Fruit fly (Drosophila melanogaster) whole organism, embryonic: ENCODE results near the gene Pif1A.

ENCODE experiments used
- Ada2b ChIP-seq: fragments of 200-800 bp; sonication (Bioruptor generic); IDR thresholded peaks from 2 replicates; pipeline ENCODE4 v1.3.6; 2022; ENCODE audit warnings: missing biosample characterization, missing genetic modification characterization
- Atf3 ChIP-seq: fragments of 200-800 bp; sonication (Bioruptor generic); optimal IDR thresholded peaks from 3 replicates; lab custom pipeline; 2016; ENCODE audit warnings: missing biosample characterization, missing genetic modification characterization
- Bteb2 ChIP-seq: fragments of 200-800 bp; sonication (Bioruptor generic); optimal IDR thresholded peaks from 2 replicates; lab custom pipeline; 2016; ENCODE audit warnings: missing biosample characterization, missing genetic modification characterization
- CG11247 ChIP-seq: fragments of 200-800 bp; sonication (Bioruptor generic); IDR thresholded peaks from 2 replicates; pipeline ENCODE4 v1.3.6; 2022; ENCODE audit warnings: missing biosample characterization, missing genetic modification characterization
- CG12942 ChIP-seq: fragments of 200-800 bp; sonication (Bioruptor generic); optimal IDR thresholded peaks from 3 replicates; lab custom pipeline; 2016; ENCODE audit warnings: missing biosample characterization, missing genetic modification characterization
- CG14014 ChIP-seq: fragments of 200-800 bp; sonication (Bioruptor generic); IDR thresholded peaks from 2 replicates; pipeline ENCODE4 v1.3.6; 2022; ENCODE audit warnings: missing biosample characterization, missing genetic modification characterization
- CG1647 ChIP-seq: fragments of 200-800 bp; sonication (Bioruptor generic); optimal IDR thresholded peaks from 3 replicates; lab custom pipeline; 2016; ENCODE audit warnings: missing biosample characterization, missing genetic modification characterization
- CG17568 ChIP-seq: fragments of 200-800 bp; sonication (Bioruptor generic); optimal IDR thresholded peaks from 2 replicates; lab custom pipeline; 2018; ENCODE audit warnings: missing biosample characterization, mild to moderate bottlenecking, missing genetic modification characterization, moderate library complexity
- CG18262 ChIP-seq: fragments of 200-800 bp; optimal IDR thresholded peaks from 3 replicates; lab custom pipeline; 2019; ENCODE audit warnings: missing biosample characterization, mild to moderate bottlenecking, missing genetic modification characterization, moderate library complexity
- CG18476 ChIP-seq: fragments of 200-800 bp; sonication (Bioruptor generic); optimal IDR thresholded peaks from 2 replicates; lab custom pipeline; 2016; ENCODE audit warnings: missing biosample characterization, mild to moderate bottlenecking, missing genetic modification characterization
- CG2678 ChIP-seq: fragments of 200-800 bp; sonication (Bioruptor generic); optimal IDR thresholded peaks from 3 replicates; lab custom pipeline; 2019; ENCODE audit warnings: missing biosample characterization, mild to moderate bottlenecking, missing genetic modification characterization, moderate library complexity
- CG31388 ChIP-seq: fragments of 200-800 bp; sonication (Bioruptor generic); optimal IDR thresholded peaks from 2 replicates; lab custom pipeline; 2016; ENCODE audit warnings: missing biosample characterization, missing genetic modification characterization
- CG33557 ChIP-seq: fragments of 200-800 bp; sonication (Bioruptor generic); optimal IDR thresholded peaks from 2 replicates; lab custom pipeline; 2019; ENCODE audit warnings: missing biosample characterization, mild to moderate bottlenecking, missing genetic modification characterization, moderate library complexity
- CG6175 ChIP-seq: fragments of 200-800 bp; sonication (Bioruptor generic); IDR thresholded peaks from 3 replicates; pipeline ENCODE4 v1.3.6; 2022; ENCODE audit warnings: missing biosample characterization, missing genetic modification characterization
- CG6654 ChIP-seq: fragments of 200-800 bp; sonication (Bioruptor generic); optimal IDR thresholded peaks from 2 replicates; lab custom pipeline; 2017; ENCODE audit warnings: missing biosample characterization, mild to moderate bottlenecking, missing genetic modification characterization
- CG6689 ChIP-seq: fragments of 200-800 bp; sonication (Bioruptor generic); IDR thresholded peaks from 2 replicates; pipeline ENCODE4 v1.3.6; 2022; ENCODE audit warnings: missing biosample characterization, missing genetic modification characterization
- CG6765 ChIP-seq: fragments of 200-800 bp; sonication (Bioruptor generic); optimal IDR thresholded peaks from 3 replicates; lab custom pipeline; 2017; ENCODE audit warnings: missing biosample characterization, mild to moderate bottlenecking, missing genetic modification characterization
- CG7987 ChIP-seq: fragments of 200-800 bp; sonication (Bioruptor generic); optimal IDR thresholded peaks from 2 replicates; lab custom pipeline; 2018; ENCODE audit warnings: missing biosample characterization, mild to moderate bottlenecking, missing genetic modification characterization, moderate library complexity
- CG8359 ChIP-seq: fragments of 200-800 bp; sonication (Bioruptor generic); optimal IDR thresholded peaks from 2 replicates; lab custom pipeline; 2017; ENCODE audit warnings: missing biosample characterization, mild to moderate bottlenecking, missing genetic modification characterization, borderline replicate concordance
- CG8765 ChIP-seq: fragments of 200-800 bp; sonication (Bioruptor generic); IDR thresholded peaks from 2 replicates; pipeline ENCODE4 v1.3.6; 2022; ENCODE audit warnings: missing biosample characterization, missing genetic modification characterization
- CG8924 ChIP-seq: fragments of 200-800 bp; optimal IDR thresholded peaks from 3 replicates; lab custom pipeline; 2019; ENCODE audit warnings: missing biosample characterization, mild to moderate bottlenecking, missing genetic modification characterization, moderate library complexity
- CG9797 ChIP-seq: fragments of 200-800 bp; sonication (Bioruptor generic); optimal IDR thresholded peaks from 3 replicates; lab custom pipeline; 2018; ENCODE audit warnings: missing biosample characterization, mild to moderate bottlenecking, missing genetic modification characterization
- CG9876 ChIP-seq: fragments of 200-800 bp; sonication (Bioruptor generic); optimal IDR thresholded peaks from 2 replicates; lab custom pipeline; 2016; ENCODE audit warnings: missing biosample characterization, missing genetic modification characterization
- CG9932 ChIP-seq: fragments of 200-800 bp; sonication (Bioruptor generic); IDR thresholded peaks from 2 replicates; pipeline ENCODE4 v1.3.6; 2022; ENCODE audit warnings: missing biosample characterization, missing genetic modification characterization
- Camta ChIP-seq: fragments of 200-800 bp; sonication (Bioruptor generic); optimal IDR thresholded peaks from 2 replicates; lab custom pipeline; 2016; ENCODE audit warnings: missing biosample characterization, missing genetic modification characterization
- HLHmδ ChIP-seq: fragments of 200-800 bp; sonication (Bioruptor generic); optimal IDR thresholded peaks from 2 replicates; lab custom pipeline; 2018; ENCODE audit warnings: missing biosample characterization, mild to moderate bottlenecking, missing genetic modification characterization, moderate library complexity
- Lpt ChIP-seq: fragments of >200 bp; optimal IDR thresholded peaks from 2 replicates; lab custom pipeline; 2018; ENCODE audit warnings: missing biosample characterization, missing genetic modification characterization
- Mrtf ChIP-seq: fragments of 200-800 bp; sonication (Bioruptor generic); IDR thresholded peaks from 3 replicates; pipeline ENCODE4 v1.3.6; 2022; ENCODE audit warnings: missing biosample characterization, missing genetic modification characterization
- Oaz ChIP-seq: fragments of 200-800 bp; sonication (Bioruptor generic); IDR thresholded peaks from 2 replicates; pipeline ENCODE4 v1.3.6; 2022; ENCODE audit warnings: missing biosample characterization, missing genetic modification characterization
- Stat92E ChIP-seq, 3 experiments: fragments of >200 bp in 2 of 3; fragments of 200-800 bp in 1 of 3; sonication (Bioruptor generic) in 1 of 3; optimal IDR thresholded peaks; 2 replicates each; lab custom pipeline; 2017 to 2019; ENCODE audit warnings: missing biosample characterization in 3 of 3, missing genetic modification characterization in 3 of 3, mild to moderate bottlenecking in 1 of 3, moderate library complexity in 1 of 3
- TFAM ChIP-seq: fragments of 200-800 bp; sonication (Bioruptor generic); optimal IDR thresholded peaks from 2 replicates; lab custom pipeline; 2017; ENCODE audit warnings: missing biosample characterization, missing genetic modification characterization, inconsistent platforms
- Taf1 ChIP-seq: fragments of 200-800 bp; sonication (Bioruptor generic); IDR thresholded peaks from 2 replicates; pipeline ENCODE4 v1.3.6; 2022; ENCODE audit warnings: missing biosample characterization, missing genetic modification characterization
- Xbp1 ChIP-seq: fragments of 200-800 bp; sonication (Bioruptor generic); optimal IDR thresholded peaks from 3 replicates; lab custom pipeline; 2016; ENCODE audit warnings: missing biosample characterization, mild to moderate bottlenecking, missing genetic modification characterization
- ab ChIP-seq: fragments of 200-800 bp; sonication (Bioruptor generic); optimal IDR thresholded peaks from 2 replicates; lab custom pipeline; 2016; ENCODE audit warnings: missing biosample characterization, missing genetic modification characterization
- ap ChIP-seq: fragments of 200-800 bp; sonication (Bioruptor generic); IDR thresholded peaks from 2 replicates; pipeline ENCODE4 v1.3.6; 2022; ENCODE audit warnings: missing biosample characterization, missing genetic modification characterization
- bcd ChIP-seq: fragments of 200-800 bp; sonication (Bioruptor generic); optimal IDR thresholded peaks from 2 replicates; lab custom pipeline; 2017; ENCODE audit warnings: missing biosample characterization, mild to moderate bottlenecking, missing genetic modification characterization
- bigmax ChIP-seq: fragments of 200-800 bp; sonication (Bioruptor generic); optimal IDR thresholded peaks from 2 replicates; lab custom pipeline; 2018; ENCODE audit warnings: missing biosample characterization, mild to moderate bottlenecking, missing genetic modification characterization
- crol ChIP-seq: fragments of 200-800 bp; sonication (Bioruptor generic); IDR thresholded peaks from 2 replicates; pipeline ENCODE4 v1.3.6; 2022; ENCODE audit warnings: missing biosample characterization, missing genetic modification characterization
- disco-r ChIP-seq: fragments of 200-800 bp; sonication (Bioruptor generic); optimal IDR thresholded peaks from 2 replicates; lab custom pipeline; 2016; ENCODE audit warnings: missing biosample characterization, missing genetic modification characterization
- dm ChIP-seq: fragments of 200-800 bp; sonication (Bioruptor generic); optimal IDR thresholded peaks from 3 replicates; lab custom pipeline; 2016; ENCODE audit warnings: missing biosample characterization, missing genetic modification characterization
- dpn ChIP-seq, 2 experiments: fragments of 200-800 bp; sonication (Bioruptor generic); optimal IDR thresholded peaks; 3 replicates each; lab custom pipeline; 2016; ENCODE audit warnings: missing biosample characterization in 2 of 2, missing genetic modification characterization in 2 of 2
- eyg ChIP-seq: fragments of 200-800 bp; sonication (Bioruptor generic); optimal IDR thresholded peaks from 3 replicates; lab custom pipeline; 2016; ENCODE audit warnings: missing biosample characterization, missing genetic modification characterization
- fd64A ChIP-seq: fragments of 200-800 bp; sonication (Bioruptor generic); optimal IDR thresholded peaks from 3 replicates; lab custom pipeline; 2018; ENCODE audit warnings: missing biosample characterization, mild to moderate bottlenecking, missing genetic modification characterization
- fd96Cb ChIP-seq: fragments of 200-800 bp; sonication (Bioruptor generic); optimal IDR thresholded peaks from 2 replicates; lab custom pipeline; 2018; ENCODE audit warnings: missing biosample characterization, mild to moderate bottlenecking, missing genetic modification characterization, moderate library complexity
- hb ChIP-seq: fragments of 200-800 bp; sonication (Bioruptor generic); IDR thresholded peaks from 3 replicates; pipeline ENCODE4 v1.3.6; 2022; ENCODE audit warnings: missing biosample characterization, missing genetic modification characterization; ENCODE audit not compliant: partially characterized antibody
- hkb ChIP-seq, 2 experiments: fragments of 200-800 bp in 1 of 2; fragments of >200 bp in 1 of 2; sonication (Bioruptor generic) in 1 of 2; IDR thresholded peaks in 1 of 2; optimal IDR thresholded peaks in 1 of 2; 2 replicates each; pipeline versions ENCODE4 v1.3.6 to Lab custom; 2017 to 2022; ENCODE audit warnings: missing biosample characterization in 1 of 2, missing genetic modification characterization in 1 of 2
- pho ChIP-seq: fragments of 200-800 bp; sonication (Bioruptor generic); optimal IDR thresholded peaks from 2 replicates; lab custom pipeline; 2016; ENCODE audit warnings: missing biosample characterization, missing genetic modification characterization
- rib ChIP-seq: fragments of 200-800 bp; sonication (Bioruptor generic); IDR thresholded peaks from 2 replicates; pipeline ENCODE4 v1.3.6; 2022; ENCODE audit warnings: missing biosample characterization, missing genetic modification characterization
- sens-2 ChIP-seq: fragments of 200-800 bp; sonication (Bioruptor generic); IDR thresholded peaks from 2 replicates; pipeline ENCODE4 v1.3.6; 2022; ENCODE audit warnings: missing biosample characterization, missing genetic modification characterization
- sqz ChIP-seq: fragments of 200-800 bp; sonication (Bioruptor generic); optimal IDR thresholded peaks from 3 replicates; lab custom pipeline; 2018; ENCODE audit warnings: missing biosample characterization, mild to moderate bottlenecking, missing genetic modification characterization
- trem ChIP-seq: fragments of 200-800 bp; optimal IDR thresholded peaks from 3 replicates; lab custom pipeline; 2019; ENCODE audit warnings: missing biosample characterization, mild to moderate bottlenecking, missing genetic modification characterization, moderate library complexity

The Pif1A gene

DNA sequence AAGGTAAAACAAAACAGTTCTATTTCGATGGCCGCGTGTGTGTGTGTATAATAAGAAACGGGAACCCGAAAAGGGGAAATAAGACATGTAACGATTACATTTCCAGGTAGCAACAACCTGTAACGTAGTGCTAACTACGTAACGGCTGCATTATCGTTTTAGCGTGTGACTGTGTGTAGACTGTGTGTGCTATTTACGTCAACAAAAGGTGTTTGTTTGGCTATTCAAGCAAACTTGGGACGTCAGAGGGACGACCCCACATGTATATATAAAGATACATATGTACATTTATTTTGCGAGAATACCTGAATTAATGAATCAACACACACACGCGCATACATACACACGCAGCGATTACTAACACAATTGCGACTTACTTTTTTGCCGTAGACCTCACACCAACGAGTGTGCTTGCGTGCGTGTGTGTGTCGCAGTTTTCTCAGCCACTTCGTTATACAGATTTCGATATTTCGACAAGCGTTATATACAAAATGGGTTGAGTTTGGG, 18.6 kb upstream of the Pif1A start (continued):
- peak; percentile 51 for TF ChIP-seq fd64A (GFP tag; lab: Kevin White, UChicago)
- TF ChIP-seq dm: no peak
- TF ChIP-seq CG6654 (GFP tag; lab: Kevin White, UChicago): no peak
- TF ChIP-seq CG14014: peak; percentile 63; the same call in 1 of the 2 replicates
- TF ChIP-seq Stat92E (GFP tag; optimal IDR thresholded peaks at IDR 0.05; lab: Kevin White, UChicago): no peak
- TF ChIP-seq ap (GFP tag; lab: Robert Waterston, UW): no peak
- no peak for TF ChIP-seq hkb (optimal IDR thresholded peaks at IDR 0.05; lab: Kevin White, UChicago)
- peak; percentile 41; the same call in 1 of the 2 replicates for TF ChIP-seq hkb (GFP tag; IDR thresholded peaks at IDR 0.05; lab: Robert Waterston, UW)
- no peak for TF ChIP-seq Mrtf (GFP tag; lab: Robert Waterston, UW)
- no peak for TF ChIP-seq Lpt
- TF ChIP-seq hb (GFP tag; lab: Robert Waterston, UW): no peak
- peak; percentile 37; the same call in 1 of the 3 replicates for TF ChIP-seq CG6175
- TF ChIP-seq CG9932 (GFP tag; lab: Robert Waterston, UW): peak; percentile 32; the same call in 1 of the 2 replicates
- TF ChIP-seq rib (GFP tag; lab: Robert Waterston, UW): peak; percentile 77
- no peak for TF ChIP-seq HLHmδ (GFP tag; lab: Kevin White, UChicago)
- TF ChIP-seq CG8359 (GFP tag; lab: Kevin White, UChicago): peak; percentile 47
- no peak for TF ChIP-seq TFAM
- TF ChIP-seq sens-2: no peak
- no peak for TF ChIP-seq CG11247 (GFP tag; lab: Robert Waterston, UW)
- TF ChIP-seq ab (GFP tag; lab: Kevin White, UChicago): no peak
- no peak for TF ChIP-seq Ada2b (GFP tag; lab: Robert Waterston, UW)
- TF ChIP-seq eyg (GFP tag; lab: Kevin White, UChicago): no peak
- TF ChIP-seq CG6765: peak; percentile 49
- TF ChIP-seq CG8924: no peak
- no peak for TF ChIP-seq CG17568 (GFP tag; lab: Kevin White, UChicago)
- no peak for TF ChIP-seq CG9797 (GFP tag; lab: Kevin White, UChicago)
- TF ChIP-seq CG2678 (tag; lab: Kevin White, UChicago): peak; percentile 42
- TF ChIP-seq CG33557: no peak
- no peak for TF ChIP-seq CG18262
- no peak for TF ChIP-seq Xbp1 (GFP tag; lab: Kevin White, UChicago)
- TF ChIP-seq fd96Cb: no peak
- no peak for TF ChIP-seq CG8765
- TF ChIP-seq sqz (GFP tag; lab: Kevin White, UChicago): peak; percentile 55
- no peak for TF ChIP-seq CG6689 (GFP tag; lab: Robert Waterston, UW)
- TF ChIP-seq trem (tag; lab: Kevin White, UChicago): no peak
- TF ChIP-seq CG1647 (GFP tag; lab: Kevin White, UChicago): peak; percentile 54
- TF ChIP-seq Camta: no peak
- TF ChIP-seq bigmax (GFP tag; lab: Kevin White, UChicago): no peak
- peak; percentile 19 for TF ChIP-seq CG18476 (GFP tag; lab: Kevin White, UChicago)
- TF ChIP-seq CG12942: no peak
- TF ChIP-seq CG7987 (GFP tag; lab: Kevin White, UChicago): peak; percentile 8
- TF ChIP-seq pho (GFP tag; lab: Kevin White, UChicago): no peak
- TF ChIP-seq Bteb2 (GFP tag; lab: Kevin White, UChicago): no peak
- TF ChIP-seq bcd: peak; percentile 16
- no peak for TF ChIP-seq CG9876 (GFP tag; lab: Kevin White, UChicago)
- TF ChIP-seq crol (GFP tag; lab: Robert Waterston, UW): no peak
- TF ChIP-seq Oaz: no peak
- TF ChIP-seq CG31388: no peak
- no peak for TF ChIP-seq Taf1 (GFP tag; lab: Robert Waterston, UW)
- no peak for TF ChIP-seq disco-r (GFP tag; lab: Kevin White, UChicago)
- no peak for TF ChIP-seq dpn (GFP tag; optimal IDR thresholded peaks at IDR 0.05; lab: Kevin White, UChicago)
- TF ChIP-seq Atf3 (GFP tag; lab: Kevin White, UChicago): no peak
